Worm (Caenorhabditis elegans) whole organism, early embryonic: ENCODE results near the gene C36E6.2.

Experiments
- ama-1 ChIP-seq: fragments of 150-350 bp; optimal IDR thresholded peaks from 2 replicates; lab custom pipeline; 2014
- flt-1 ChIP-seq: fragments of 200-800 bp; sonication (Bioruptor generic); IDR thresholded peaks from 2 replicates; pipeline ENCODE4 v1.3.6; 2022; ENCODE audit warnings: missing genetic modification characterization, missing compliant biosample characterization

- TF ChIP-seq flt-1 (GFP tag; lab: Robert Waterston, UW) (no peak), ama-1 (lab: Kevin White, UChicago) (no peak)
Measured at ce11 chrX:17408855-17409254, 42.6 kb upstream of the C36E6.2 start.
